Fruit fly (Drosophila melanogaster) S2 (cell line): ENCODE measurements around the gene Fit2.

Experiments used
- CG8478 ChIP-seq: fragments of >200 bp; optimal IDR thresholded peaks from 2 replicates; lab custom pipeline; 2018
- CTCF ChIP-seq, 2 experiments: fragments of >200 bp; optimal IDR thresholded peaks; 2 replicates each; lab custom pipeline; 2018

DNA sequence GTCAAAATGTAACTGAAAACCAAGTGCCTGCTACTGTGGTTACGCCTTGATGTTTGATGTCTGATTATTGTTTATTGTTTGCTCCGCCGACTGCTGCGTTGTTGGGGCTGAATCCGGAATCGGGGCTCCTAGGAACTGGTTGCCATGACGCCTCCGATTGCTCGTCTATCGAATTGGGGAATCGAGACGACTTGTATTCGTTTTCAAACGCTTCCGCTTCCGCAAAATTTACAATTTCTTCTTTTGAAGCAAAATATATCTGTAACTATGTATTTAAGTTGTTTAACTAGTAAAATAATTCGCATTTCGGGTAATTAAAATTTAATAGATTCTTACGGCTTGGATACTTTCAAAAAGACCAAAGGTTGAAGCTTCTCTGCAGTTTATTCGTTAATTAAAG lies 1.4 kb upstream of the Fit2 start, which contains the start of gene CG6652:
- TF ChIP-seq CG8478 = no peak
- TF ChIP-seq CTCF (optimal IDR thresholded peaks at IDR 0.05; lab: Kevin White, UChicago) = no peak
